Worm (Caenorhabditis elegans): ENCODE data around the gene twk-17.

DNA sequence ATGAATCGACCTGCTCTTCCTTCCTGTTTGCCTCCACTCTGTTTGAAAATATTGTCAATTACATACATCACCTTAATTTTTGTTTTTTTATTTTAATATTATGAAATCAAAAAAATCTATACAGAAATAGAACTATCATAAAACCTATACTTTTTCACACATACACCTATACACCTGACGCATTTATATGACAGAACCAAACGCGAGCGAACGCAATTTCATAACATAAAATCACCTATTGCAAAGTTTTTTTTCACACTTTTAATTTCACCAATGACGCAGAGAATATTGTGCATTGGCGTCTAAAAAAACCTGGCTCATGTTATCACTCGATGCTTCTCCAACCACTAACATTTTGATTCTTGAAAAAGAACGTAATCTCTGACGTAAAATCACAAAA lies 45.9 kb downstream of the twk-17 start:
- TF ChIP-seq sea-1 (GFP tag; conservative IDR thresholded peaks at IDR 0.05) (no peak), scrt-1 (GFP tag; IDR thresholded peaks at IDR 0.05) (no peak), ama-1 (optimal IDR thresholded peaks at IDR 0.05) (no peak), tbx-37 (GFP tag; conservative IDR thresholded peaks at IDR 0.05) (no peak), B0310.2 (tag; optimal IDR thresholded peaks at IDR 0.05) (no peak), tra-4 (tag; optimal IDR thresholded peaks at IDR 0.05) (no peak), aly-1 (tag; optimal IDR thresholded peaks at IDR 0.05) (no peak), F13C5.2 (tag; optimal IDR thresholded peaks at IDR 0.05) (no peak), ceh-36 (tag; optimal IDR thresholded peaks at IDR 0.05) (no peak), flt-1 (GFP tag; IDR thresholded peaks at IDR 0.05) (no peak), pes-1 (GFP tag; IDR thresholded peaks at IDR 0.05) (no peak), hmbx-1 (tag; optimal IDR thresholded peaks at IDR 0.05) (no peak)
